Fruit fly (Drosophila melanogaster) whole organism, pupa: Measurements from ENCODE around the gene Polr2D.

Experiments used
- CG10348 ChIP-seq: fragments of 200-800 bp; sonication (Bioruptor generic); IDR thresholded peaks from 2 replicates; pipeline ENCODE4 v1.3.6; 2022; ENCODE audit warnings: missing biosample characterization, missing genetic modification characterization
- CG34367 ChIP-seq: fragments of 200-800 bp; sonication (Bioruptor generic); optimal IDR thresholded peaks from 2 replicates; lab custom pipeline; 2018; ENCODE audit warnings: missing biosample characterization, mild to moderate bottlenecking, missing genetic modification characterization
- CG4496 ChIP-seq: fragments of 200-800 bp; sonication (Bioruptor generic); IDR thresholded peaks from 3 replicates; pipeline ENCODE4 v1.3.6; 2022; ENCODE audit warnings: missing biosample characterization, missing genetic modification characterization
- fd96Ca ChIP-seq: fragments of 200-800 bp; sonication (Bioruptor generic); IDR thresholded peaks from 3 replicates; pipeline ENCODE4 v1.3.6; 2022; ENCODE audit warnings: missing biosample characterization, missing genetic modification characterization

DNA sequence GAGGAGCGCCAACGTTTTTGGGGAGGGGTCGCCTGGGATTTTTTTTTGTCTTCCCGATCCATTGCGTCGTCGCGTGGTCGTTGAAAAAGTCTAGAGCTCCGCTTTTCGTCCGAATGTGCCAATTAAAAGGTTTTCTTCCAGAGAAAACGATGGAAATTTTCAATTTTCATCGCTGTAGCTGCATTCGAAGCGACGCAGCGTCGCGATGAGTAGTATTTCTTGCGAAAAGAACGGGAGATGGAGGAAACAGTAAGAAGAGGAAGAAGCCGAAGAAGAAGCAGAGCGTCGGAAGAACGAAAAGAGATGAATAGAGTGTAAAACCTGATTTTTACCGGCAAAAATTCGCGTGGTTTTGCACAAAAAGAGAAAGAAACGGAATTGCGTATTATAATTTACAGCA, 12.3 kb downstream of the Polr2D start:
- no peak for TF ChIP-seq CG4496 (GFP tag; lab: Robert Waterston, UW)
- no peak for TF ChIP-seq fd96Ca (GFP tag; lab: Robert Waterston, UW)
- TF ChIP-seq CG10348 (GFP tag; lab: Robert Waterston, UW) = no peak
- TF ChIP-seq CG34367 = no peak
